Worm (Caenorhabditis elegans) whole organism, L4 larva: Measurements from ENCODE around the gene D1054.19.
A peak's percentile ranks its signal among the peaks of the same experiment; 100 is the strongest.

Experiments
- F10B5.3 ChIP-seq: sonication (generic microtip); optimal IDR thresholded peaks from 2 replicates; lab custom pipeline; 2016; ENCODE audit warnings: mild to moderate bottlenecking, missing genetic modification characterization, missing compliant biosample characterization
- F37D6.2 ChIP-seq: sonication (generic microtip); optimal IDR thresholded peaks from 2 replicates; lab custom pipeline; 2016; ENCODE audit warnings: mild to moderate bottlenecking, missing genetic modification characterization, missing compliant biosample characterization
- F49E8.2 ChIP-seq: sonication (generic microtip); optimal IDR thresholded peaks from 2 replicates; lab custom pipeline; 2016; ENCODE audit warnings: missing compliant biosample characterization, mild to moderate bottlenecking, missing genetic modification characterization, borderline replicate concordance
- T20F7.1 ChIP-seq: fragments of 200-800 bp; sonication (Bioruptor generic); optimal IDR thresholded peaks from 2 replicates; lab custom pipeline; 2018; ENCODE audit warnings: mild to moderate bottlenecking, missing genetic modification characterization, missing compliant biosample characterization
- T26A8.4 ChIP-seq: fragments of 200-800 bp; sonication (Bioruptor generic); IDR thresholded peaks from 2 replicates; pipeline ENCODE4 v1.3.6; 2022; ENCODE audit warnings: missing genetic modification characterization, missing compliant biosample characterization
- Y75B8A.6 ChIP-seq: fragments of 200-800 bp; sonication (Bioruptor generic); IDR thresholded peaks from 2 replicates; pipeline ENCODE4 v1.3.6; 2022; ENCODE audit warnings: missing genetic modification reagents, missing genetic modification characterization, missing compliant biosample characterization
- ZK337.2 ChIP-seq: fragments of 200-800 bp; sonication (Bioruptor generic); IDR thresholded peaks from 2 replicates; pipeline ENCODE4 v1.3.6; 2022; ENCODE audit warnings: missing genetic modification reagents, missing genetic modification characterization, missing compliant biosample characterization
- ZK546.5 ChIP-seq, 2 experiments: sonication (generic microtip); optimal IDR thresholded peaks; 2 replicates each; lab custom pipeline; 2017; ENCODE audit warnings: missing biosample characterization in 2 of 2, missing genetic modification characterization in 2 of 2
- aha-1 ChIP-seq: fragments of 150-350 bp; peaks from one replicate; lab custom pipeline; 2014; ENCODE audit warnings: missing biosample characterization, missing genetic modification characterization
- arid-1 ChIP-seq: fragments of 200-800 bp; sonication (Bioruptor generic); conservative IDR thresholded peaks from 2 replicates; pipeline ENCODE4 v1.3.6; 2022; ENCODE audit warnings: missing genetic modification reagents, missing genetic modification characterization, missing compliant biosample characterization
- attf-4 ChIP-seq: sonication (generic microtip); optimal IDR thresholded peaks from 3 replicates; lab custom pipeline; 2017; ENCODE audit warnings: missing biosample characterization, missing genetic modification characterization
- ceh-20 ChIP-seq: fragments of 200-800 bp; sonication (Bioruptor generic); IDR thresholded peaks from 2 replicates; pipeline ENCODE4 v1.3.6; 2022; ENCODE audit warnings: missing genetic modification reagents, missing genetic modification characterization, missing compliant biosample characterization
- ceh-28 ChIP-seq: fragments of 150-350 bp; optimal IDR thresholded peaks from 2 replicates; lab custom pipeline; 2014; ENCODE audit warnings: missing biosample characterization, missing genetic modification reagents, missing genetic modification characterization
- ceh-44 ChIP-seq: fragments of 200-800 bp; sonication (Bioruptor generic); IDR thresholded peaks from 2 replicates; pipeline ENCODE4 v1.3.6; 2022; ENCODE audit warnings: missing genetic modification reagents, missing genetic modification characterization, missing compliant biosample characterization
- ceh-62 ChIP-seq: sonication (generic microtip); optimal IDR thresholded peaks from 2 replicates; lab custom pipeline; 2017; ENCODE audit warnings: missing biosample characterization, missing genetic modification characterization
- ces-1 ChIP-seq: fragments of 150-350 bp; sonication (generic microtip); optimal IDR thresholded peaks from 4 replicates; lab custom pipeline; 2014; ENCODE audit warnings: missing biosample characterization, missing genetic modification reagents, missing genetic modification characterization
- daf-16 ChIP-seq, 3 experiments: sonication (generic microtip); optimal IDR thresholded peaks; 2 replicates each; lab custom pipeline; 2016 to 2017; ENCODE audit warnings: missing genetic modification characterization in 3 of 3, missing genetic modification reagents in 3 of 3, mild to moderate bottlenecking in 2 of 3, missing compliant biosample characterization in 2 of 3, missing biosample characterization in 1 of 3, moderate library complexity in 1 of 3
- daf-19 ChIP-seq: fragments of 200-800 bp; sonication (Bioruptor generic); conservative IDR thresholded peaks from 2 replicates; pipeline ENCODE4 v1.3.6; 2022; ENCODE audit warnings: missing genetic modification characterization, missing compliant biosample characterization
- daf-8 ChIP-seq: fragments of 200-800 bp; sonication (Bioruptor generic); IDR thresholded peaks from 2 replicates; pipeline ENCODE4 v1.3.6; 2022; ENCODE audit warnings: missing genetic modification characterization, missing compliant biosample characterization
- dmd-6 ChIP-seq: fragments of 200-800 bp; sonication (Bioruptor generic); IDR thresholded peaks from 2 replicates; pipeline ENCODE4 v1.3.6; 2022; ENCODE audit warnings: missing genetic modification reagents, missing genetic modification characterization, missing compliant biosample characterization
- egl-27 ChIP-seq: sonication (generic microtip); optimal IDR thresholded peaks from 3 replicates; lab custom pipeline; 2017; ENCODE audit warnings: missing biosample characterization, missing genetic modification reagents, missing genetic modification characterization
- gei-8 ChIP-seq: fragments of 200-800 bp; sonication (Bioruptor generic); optimal IDR thresholded peaks from 2 replicates; lab custom pipeline; 2018; ENCODE audit warnings: mild to moderate bottlenecking, missing genetic modification characterization, missing compliant biosample characterization
- hlh-11 ChIP-seq: fragments of 200-800 bp; sonication (Bioruptor generic); optimal IDR thresholded peaks from 2 replicates; lab custom pipeline; 2018; ENCODE audit warnings: mild to moderate bottlenecking, missing genetic modification characterization, missing compliant biosample characterization
- hlh-30 ChIP-seq: sonication (generic microtip); optimal IDR thresholded peaks from 2 replicates; lab custom pipeline; 2017; ENCODE audit warnings: antibody characterized with exemption, mild to moderate bottlenecking, missing genetic modification characterization, missing compliant biosample characterization; ENCODE audit not compliant: insufficient read depth
- lin-38 ChIP-seq: fragments of 200-800 bp; sonication (Bioruptor generic); IDR thresholded peaks from 2 replicates; pipeline ENCODE4 v1.3.6; 2022; ENCODE audit warnings: missing genetic modification reagents, missing genetic modification characterization, missing compliant biosample characterization
- lir-3 ChIP-seq: sonication (generic microtip); optimal IDR thresholded peaks from 2 replicates; lab custom pipeline; 2016; ENCODE audit warnings: mild to moderate bottlenecking, missing genetic modification characterization, missing compliant biosample characterization
- lsy-2 ChIP-seq, 2 experiments: fragments of 150-350 bp in 1 of 2; sonication (generic microtip) in 1 of 2; optimal IDR thresholded peaks; 2 replicates each; lab custom pipeline; 2014 to 2017; ENCODE audit warnings: missing biosample characterization in 2 of 2, missing genetic modification characterization in 2 of 2
- madf-5 ChIP-seq, 2 experiments: fragments of 200-800 bp; sonication (Bioruptor generic); IDR thresholded peaks; 2 replicates each; pipeline ENCODE4 v1.3.6; 2022; ENCODE audit warnings: missing compliant biosample characterization in 2 of 2, missing genetic modification characterization in 2 of 2
- madf-9 ChIP-seq: fragments of 200-800 bp; sonication (Bioruptor generic); conservative IDR thresholded peaks from 2 replicates; pipeline ENCODE4 v1.3.6; 2022; ENCODE audit warnings: missing genetic modification reagents, missing genetic modification characterization, missing compliant biosample characterization
- mes-2 ChIP-seq: sonication (generic microtip); optimal IDR thresholded peaks from 2 replicates; lab custom pipeline; 2016; ENCODE audit warnings: missing genotype, mild to moderate bottlenecking, missing genetic modification characterization, missing compliant biosample characterization; ENCODE audit not compliant: poor library complexity, severe bottlenecking
- mxl-2 ChIP-seq: fragments of 200-800 bp; sonication (Bioruptor generic); conservative IDR thresholded peaks from 2 replicates; pipeline ENCODE4 v1.3.6; 2022; ENCODE audit warnings: missing genetic modification reagents, missing genetic modification characterization, missing compliant biosample characterization
- nhr-11 ChIP-seq: fragments of 150-350 bp; optimal IDR thresholded peaks from 2 replicates; lab custom pipeline; 2014; ENCODE audit warnings: missing biosample characterization, missing genetic modification characterization
- nhr-111 ChIP-seq: fragments of 200-800 bp; sonication (Bioruptor generic); optimal IDR thresholded peaks from 2 replicates; lab custom pipeline; 2018; ENCODE audit warnings: mild to moderate bottlenecking, missing genetic modification characterization, missing compliant biosample characterization
- nhr-25 ChIP-seq: sonication (generic microtip); optimal IDR thresholded peaks from 2 replicates; lab custom pipeline; 2017; ENCODE audit warnings: missing genetic modification characterization, mild to moderate bottlenecking, missing compliant biosample characterization, antibody characterized with exemption, moderate library complexity, borderline replicate concordance; ENCODE audit not compliant: insufficient read depth
- nhr-41 ChIP-seq: fragments of 200-800 bp; sonication (Bioruptor generic); IDR thresholded peaks from 2 replicates; pipeline ENCODE4 v1.3.6; 2022; ENCODE audit warnings: missing genetic modification reagents, missing genetic modification characterization, missing compliant biosample characterization
- nhr-6 ChIP-seq: fragments of 150-350 bp; optimal IDR thresholded peaks from 2 replicates; lab custom pipeline; 2014; ENCODE audit warnings: missing biosample characterization, missing genetic modification characterization
- nhr-76 ChIP-seq: fragments of 150-350 bp; optimal IDR thresholded peaks from 2 replicates; lab custom pipeline; 2014; ENCODE audit warnings: missing biosample characterization, missing genetic modification characterization
- pha-4 ChIP-seq, 2 experiments: fragments of 150-350 bp in 1 of 2; fragments of 200-800 bp in 1 of 2; sonication (Bioruptor generic) in 1 of 2; IDR thresholded peaks in 1 of 2; optimal IDR thresholded peaks in 1 of 2; 2 replicates each; pipeline versions ENCODE4 v1.3.6 to Lab custom; 2014 to 2022; ENCODE audit warnings: missing genetic modification characterization in 2 of 2, missing genetic modification reagents in 2 of 2, missing biosample characterization in 1 of 2, missing compliant biosample characterization in 1 of 2
- pqm-1 ChIP-seq: sonication (generic microtip); optimal IDR thresholded peaks from 2 replicates; lab custom pipeline; 2017; ENCODE audit warnings: missing biosample characterization, missing genetic modification characterization
- sdz-12 ChIP-seq: fragments of 200-800 bp; sonication (Bioruptor generic); optimal IDR thresholded peaks from 2 replicates; lab custom pipeline; 2018; ENCODE audit warnings: mild to moderate bottlenecking, missing genetic modification characterization, missing compliant biosample characterization
- skn-1 ChIP-seq: fragments of 150-350 bp; optimal IDR thresholded peaks from 2 replicates; lab custom pipeline; 2014; ENCODE audit warnings: missing biosample characterization, missing genetic modification characterization
- snpc-4 ChIP-seq: fragments of 150-350 bp; optimal IDR thresholded peaks from 2 replicates; lab custom pipeline; 2014; ENCODE audit warnings: missing biosample characterization, missing genetic modification characterization
- unc-39 ChIP-seq: sonication (generic microtip); optimal IDR thresholded peaks from 2 replicates; lab custom pipeline; 2017; ENCODE audit warnings: missing biosample characterization, missing genetic modification characterization
- unc-62 ChIP-seq, 3 experiments: fragments of 150-350 bp in 1 of 3; sonication (generic microtip); optimal IDR thresholded peaks in 2 of 3; peaks in 1 of 3; 1 replicate in 1 of 3; 2 replicates in 2 of 3; lab custom pipeline; 2014 to 2017; ENCODE audit warnings: missing biosample characterization in 3 of 3, missing genetic modification characterization in 3 of 3, missing genetic modification reagents in 3 of 3, missing genotype in 1 of 3
- zfp-2 ChIP-seq: sonication (generic microtip); optimal IDR thresholded peaks from 2 replicates; lab custom pipeline; 2016; ENCODE audit warnings: mild to moderate bottlenecking, missing genetic modification characterization, missing compliant biosample characterization
- zfp-3 ChIP-seq: fragments of 200-800 bp; sonication (Bioruptor generic); conservative IDR thresholded peaks from 2 replicates; pipeline ENCODE4 v1.3.6; 2022; ENCODE audit warnings: missing genetic modification reagents, missing genetic modification characterization, missing compliant biosample characterization

D1054.19 gene

ce11 chrV:10805934-10806333 is 10.3 kb downstream of the D1054.19 start, which contains the start of gene prp-38:
Gene prp-38, minus strand, starts transcription at chrV:10806034.
- peak; percentile 70 for TF ChIP-seq aha-1 (tag; lab: Kevin White, UChicago)
- TF ChIP-seq ceh-28 = no peak
- TF ChIP-seq, all 104 proteins: peak for 1

- peak; percentile 16 for TF ChIP-seq gei-8 (GFP tag; lab: Kevin White, UChicago)
- TF ChIP-seq F10B5.3 (tag; lab: Kevin White, UChicago) = peak; percentile 60
- peak; percentile 59 for TF ChIP-seq F49E8.2 (tag; lab: Kevin White, UChicago)
- peak; percentile 70 to 73 for TF ChIP-seq daf-16 (GFP tag; optimal IDR thresholded peaks at IDR 0.05; lab: Kevin White, UChicago)
- peak; percentile 59 for TF ChIP-seq daf-16 (tag; optimal IDR thresholded peaks at IDR 0.05; lab: Kevin White, UChicago)
- TF ChIP-seq Y75B8A.6 (GFP tag; lab: Robert Waterston, UW) = no peak
- peak in 1 of 2 experiments; percentile 7 for TF ChIP-seq ZK546.5 (tag; optimal IDR thresholded peaks at IDR 0.05; lab: Kevin White, UChicago)
- peak; percentile 78 for TF ChIP-seq nhr-11 (tag; lab: Kevin White, UChicago)
- peak; percentile 89 for TF ChIP-seq ceh-20 (GFP tag; lab: Robert Waterston, UW)
- peak; percentile 97 for TF ChIP-seq mes-2 (tag; lab: Kevin White, UChicago)
- peak; percentile 50 to 89 for TF ChIP-seq lsy-2 (tag; optimal IDR thresholded peaks at IDR 0.05; lab: Kevin White, UChicago)
- TF ChIP-seq dmd-6 (GFP tag; lab: Robert Waterston, UW) = peak; percentile 82
- TF ChIP-seq hlh-11 (tag; lab: Kevin White, UChicago) = peak; percentile 89
- TF ChIP-seq skn-1 (tag; lab: Kevin White, UChicago) = no peak
- no peak for TF ChIP-seq nhr-111
- peak; percentile 68; the same call in 1 of the 2 replicates for TF ChIP-seq daf-19 (GFP tag; lab: Robert Waterston, UW)
- peak; percentile 29; the same call in 1 of the 2 replicates for TF ChIP-seq nhr-41 (GFP tag; lab: Robert Waterston, UW)
- TF ChIP-seq unc-39 = no peak
- TF ChIP-seq aha-1 (tag; lab: Kevin White, UChicago) = peak; percentile 95
- TF ChIP-seq ceh-44 = peak; percentile 89
- peak; percentile 75 for TF ChIP-seq hlh-30 (tag; lab: Kevin White, UChicago)
- TF ChIP-seq nhr-25 (tag; lab: Kevin White, UChicago) = peak; percentile 42
- TF ChIP-seq zfp-2 (tag; lab: Kevin White, UChicago) = no peak
- TF ChIP-seq madf-9 (GFP tag; lab: Robert Waterston, UW) = peak; percentile 66
- no peak for TF ChIP-seq snpc-4
- peak; percentile 91 for TF ChIP-seq arid-1
- peak; percentile 93 for TF ChIP-seq T26A8.4
- TF ChIP-seq ZK337.2 = no peak
- TF ChIP-seq attf-4 (tag; lab: Kevin White, UChicago) = no peak
- no peak for TF ChIP-seq sdz-12 (GFP tag; lab: Kevin White, UChicago)
- TF ChIP-seq nhr-76 = no peak
- peak; percentile 41 for TF ChIP-seq pqm-1 (tag; lab: Kevin White, UChicago)
- peak in 1 of 2 experiments; percentile 65; a peak in 1 of 4 replicates for TF ChIP-seq madf-5 (GFP tag; IDR thresholded peaks at IDR 0.05; lab: Robert Waterston, UW)
- TF ChIP-seq T20F7.1 (GFP tag; lab: Kevin White, UChicago) = no peak
- TF ChIP-seq nhr-6 = peak; percentile 87
- TF ChIP-seq pha-4 (GFP tag; IDR thresholded peaks at IDR 0.05; lab: Robert Waterston, UW) = peak; percentile 88
- peak; percentile 58 for TF ChIP-seq pha-4 (tag; optimal IDR thresholded peaks at IDR 0.05; lab: Kevin White, UChicago)
- peak; percentile 93 for TF ChIP-seq lin-38
- TF ChIP-seq F37D6.2 (tag; lab: Kevin White, UChicago) = peak; percentile 62
- peak; percentile 81 for TF ChIP-seq zfp-3
- no peak for TF ChIP-seq ceh-62 (tag; lab: Kevin White, UChicago)
- TF ChIP-seq lir-3 = no peak
- peak; percentile 3 for TF ChIP-seq ces-1 (GFP tag; lab: Kevin White, UChicago)
- no peak for TF ChIP-seq daf-8 (GFP tag; lab: Robert Waterston, UW)
- peak in 1 of 2 experiments; percentile 69 for TF ChIP-seq unc-62 (GFP tag; optimal IDR thresholded peaks at IDR 0.05 in 1 of 2; lab: Kevin White, UChicago)
- no peak for TF ChIP-seq unc-62 (tag; optimal IDR thresholded peaks at IDR 0.05; lab: Kevin White, UChicago)
- TF ChIP-seq egl-27 (tag; lab: Kevin White, UChicago) = no peak
- 0 out of 2 replicates have a peak, but pooled peaks have one; percentile 50 for TF ChIP-seq mxl-2 (GFP tag; lab: Robert Waterston, UW)
Measured at ce11 chrV:10807862-10808327, 12.3 kb downstream of the D1054.19 start, which contains the start of gene plrg-1. Gene plrg-1, minus strand, starts transcription at chrV:10807912.
